Worm (Caenorhabditis elegans) whole organism, L3 larva: ENCODE results near the gene fbxo-11.2.
"Not testable (repeated sequence)": the region's sequence is repeated elsewhere in the genome, so short reads cannot be mapped to it uniquely, and the experiment has no call there.

Experiments
- R02D3.7 ChIP-seq: fragments of 150-350 bp; optimal IDR thresholded peaks from 2 replicates; lab custom pipeline; 2014; ENCODE audit warnings: missing biosample characterization, missing genetic modification characterization
- ZK546.5 ChIP-seq: sonication (generic microtip); optimal IDR thresholded peaks from 2 replicates; lab custom pipeline; 2017; ENCODE audit warnings: missing biosample characterization, missing genetic modification characterization
- aly-2 ChIP-seq: fragments of 150-350 bp; optimal IDR thresholded peaks from 2 replicates; lab custom pipeline; 2014; ENCODE audit warnings: missing biosample characterization, missing genetic modification characterization
- ama-1 ChIP-seq: fragments of 150-350 bp; optimal IDR thresholded peaks from 2 replicates; lab custom pipeline; 2018
- ceh-16 ChIP-seq: sonication (generic microtip); optimal IDR thresholded peaks from 2 replicates; lab custom pipeline; 2017; ENCODE audit warnings: missing biosample characterization, missing genetic modification characterization
- ceh-28 ChIP-seq: fragments of 150-350 bp; optimal IDR thresholded peaks from 2 replicates; lab custom pipeline; 2014; ENCODE audit warnings: missing biosample characterization, missing genetic modification reagents, missing genetic modification characterization
- ceh-82 ChIP-seq: fragments of 150-350 bp; optimal IDR thresholded peaks from 2 replicates; lab custom pipeline; 2014; ENCODE audit warnings: missing biosample characterization, missing genetic modification characterization
- ceh-9 ChIP-seq: sonication (generic microtip); optimal IDR thresholded peaks from 2 replicates; lab custom pipeline; 2018; ENCODE audit warnings: missing biosample characterization, missing genetic modification characterization
- egl-27 ChIP-seq: sonication (generic microtip); optimal IDR thresholded peaks from 4 replicates; lab custom pipeline; 2017; ENCODE audit warnings: missing biosample characterization, missing genetic modification reagents, missing genetic modification characterization
- egl-5 ChIP-seq: fragments of 150-350 bp; optimal IDR thresholded peaks from 2 replicates; lab custom pipeline; 2017; ENCODE audit warnings: missing biosample characterization, missing genetic modification reagents, missing genetic modification characterization, inconsistent platforms
- elt-1 ChIP-seq: fragments of 150-350 bp; optimal IDR thresholded peaks from 2 replicates; lab custom pipeline; 2014; ENCODE audit warnings: missing biosample characterization, missing genetic modification characterization
- elt-2 ChIP-seq: sonication (generic microtip); optimal IDR thresholded peaks from 2 replicates; lab custom pipeline; 2016; ENCODE audit warnings: missing genetic modification reagents, mild to moderate bottlenecking, missing genetic modification characterization, missing compliant biosample characterization
- elt-3 ChIP-seq, 3 experiments: fragments of 150-350 bp in 1 of 3; sonication (generic microtip) in 2 of 3; optimal IDR thresholded peaks; 2 replicates in 2 of 3; 4 replicates in 1 of 3; lab custom pipeline; 2014 to 2017; ENCODE audit warnings: missing biosample characterization in 3 of 3, missing genetic modification characterization in 3 of 3
- eor-1 ChIP-seq, 2 experiments: fragments of 150-350 bp; optimal IDR thresholded peaks; 2 replicates each; lab custom pipeline; 2014 to 2018; ENCODE audit warnings: missing biosample characterization in 2 of 2, missing genetic modification characterization in 2 of 2
- fkh-2 ChIP-seq: fragments of 150-350 bp; optimal IDR thresholded peaks from 2 replicates; lab custom pipeline; 2014; ENCODE audit warnings: missing biosample characterization, missing genetic modification reagents, missing genetic modification characterization
- fos-1 ChIP-seq: fragments of 150-350 bp; optimal IDR thresholded peaks from 2 replicates; lab custom pipeline; 2014; ENCODE audit warnings: missing biosample characterization, missing genetic modification characterization
- lin-39 ChIP-seq: fragments of 150-350 bp; optimal IDR thresholded peaks from 2 replicates; lab custom pipeline; 2018; ENCODE audit warnings: missing biosample characterization, missing genetic modification reagents, missing genetic modification characterization
- lsy-12 ChIP-seq: sonication (generic microtip); optimal IDR thresholded peaks from 2 replicates; lab custom pipeline; 2016; ENCODE audit warnings: mild to moderate bottlenecking, missing genetic modification characterization, missing compliant biosample characterization
- nhr-11 ChIP-seq: fragments of 150-350 bp; optimal IDR thresholded peaks from 2 replicates; lab custom pipeline; 2014; ENCODE audit warnings: missing biosample characterization, missing genetic modification characterization
- nhr-12 ChIP-seq: fragments of 150-350 bp; optimal IDR thresholded peaks from 2 replicates; lab custom pipeline; 2014; ENCODE audit warnings: missing biosample characterization, missing genetic modification characterization
- nhr-23 ChIP-seq: fragments of 150-350 bp; optimal IDR thresholded peaks from 2 replicates; lab custom pipeline; 2014; ENCODE audit warnings: missing biosample characterization, missing genetic modification reagents, missing genetic modification characterization
- nhr-237 ChIP-seq: fragments of 150-350 bp; optimal IDR thresholded peaks from 2 replicates; lab custom pipeline; 2014; ENCODE audit warnings: missing biosample characterization, missing genetic modification characterization
- nhr-43 ChIP-seq: sonication (generic microtip); optimal IDR thresholded peaks from 2 replicates; lab custom pipeline; 2016; ENCODE audit warnings: mild to moderate bottlenecking, missing genetic modification characterization, missing compliant biosample characterization; ENCODE audit not compliant: poor library complexity, severe bottlenecking
- nhr-67 ChIP-seq: fragments of 150-350 bp; optimal IDR thresholded peaks from 2 replicates; lab custom pipeline; 2014; ENCODE audit warnings: missing biosample characterization, missing genetic modification characterization
- nhr-77 ChIP-seq: fragments of 150-350 bp; optimal IDR thresholded peaks from 2 replicates; lab custom pipeline; 2014; ENCODE audit warnings: missing biosample characterization, missing genetic modification characterization
- pha-4 ChIP-seq: fragments of 150-350 bp; optimal IDR thresholded peaks from 2 replicates; lab custom pipeline; 2014; ENCODE audit warnings: missing biosample characterization, missing genetic modification reagents, missing genetic modification characterization
- pqm-1 ChIP-seq: fragments of 150-350 bp; optimal IDR thresholded peaks from 2 replicates; lab custom pipeline; 2017; ENCODE audit warnings: missing biosample characterization, missing genetic modification characterization, inconsistent platforms
- sea-2 ChIP-seq: fragments of 150-350 bp; sonication (generic microtip); optimal IDR thresholded peaks from 4 replicates; lab custom pipeline; 2014; ENCODE audit warnings: missing biosample characterization, missing genetic modification reagents, missing genetic modification characterization
- skn-1 ChIP-seq: fragments of 150-350 bp; optimal IDR thresholded peaks from 2 replicates; lab custom pipeline; 2014; ENCODE audit warnings: missing biosample characterization, missing genetic modification characterization
- snpc-4 ChIP-seq: fragments of 150-350 bp; optimal IDR thresholded peaks from 2 replicates; lab custom pipeline; 2014; ENCODE audit warnings: missing biosample characterization, missing genetic modification characterization
- unc-62 ChIP-seq: fragments of 150-350 bp; sonication (generic microtip); optimal IDR thresholded peaks from 4 replicates; lab custom pipeline; 2014; ENCODE audit warnings: missing biosample characterization, missing genetic modification reagents, missing genetic modification characterization
- ztf-11 ChIP-seq: fragments of 150-350 bp; optimal IDR thresholded peaks from 2 replicates; lab custom pipeline; 2014; ENCODE audit warnings: missing biosample characterization, missing genetic modification characterization

The fbxo-11.2 gene

DNA sequence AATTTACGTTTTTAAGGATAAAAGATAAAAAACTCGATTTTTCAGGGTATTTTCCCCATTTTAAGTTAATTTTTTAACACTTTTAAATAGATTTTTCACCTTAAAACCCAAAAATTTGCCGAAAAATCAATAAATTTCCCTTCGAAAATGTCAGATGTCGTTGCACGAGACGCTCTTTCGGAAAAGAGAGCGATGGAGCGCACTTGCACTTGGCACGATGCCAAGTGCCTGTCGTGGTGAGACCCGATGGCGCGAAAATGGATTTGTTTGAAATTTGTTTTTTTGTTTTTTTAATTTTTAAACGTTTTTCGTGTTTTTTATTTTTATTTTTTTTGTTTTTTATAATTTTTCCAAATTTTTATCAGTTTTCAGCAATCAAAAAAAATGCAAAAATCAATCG lies 27.5 kb upstream of the fbxo-11.2 start, which contains the start of the genes rab-18 and kbp-4 (continued):
- peak; percentile 78 for TF ChIP-seq elt-2 (tag; lab: Kevin White, UChicago)
- peak; percentile 98 for TF ChIP-seq nhr-23 (tag; lab: Kevin White, UChicago)
- no peak for TF ChIP-seq ZK546.5 (tag; lab: Kevin White, UChicago)
- peak; percentile 62 for TF ChIP-seq pqm-1 (tag; lab: Kevin White, UChicago)
- no peak for TF ChIP-seq fos-1 (tag; lab: Kevin White, UChicago)
- TF ChIP-seq pha-4 (tag; lab: Kevin White, UChicago): peak; percentile 98
- peak; percentile 80 for TF ChIP-seq R02D3.7 (tag; lab: Kevin White, UChicago)
- TF ChIP-seq nhr-12 (tag; lab: Kevin White, UChicago): no peak
- TF ChIP-seq ceh-16: no peak
- no peak for TF ChIP-seq ceh-9 (tag; lab: Kevin White, UChicago)
- peak; percentile 81 for TF ChIP-seq skn-1 (tag; lab: Kevin White, UChicago)
- TF ChIP-seq eor-1 (tag; optimal IDR thresholded peaks at IDR 0.05; lab: Kevin White, UChicago): no peak
- TF ChIP-seq egl-27 (tag; lab: Kevin White, UChicago): no peak
- TF ChIP-seq nhr-67 (tag; lab: Kevin White, UChicago): no peak
- TF ChIP-seq sea-2: no peak
- peak; percentile 87 for TF ChIP-seq snpc-4 (tag; lab: Kevin White, UChicago)
- peak; percentile 57 for TF ChIP-seq ceh-82 (tag; lab: Kevin White, UChicago)

DNA sequence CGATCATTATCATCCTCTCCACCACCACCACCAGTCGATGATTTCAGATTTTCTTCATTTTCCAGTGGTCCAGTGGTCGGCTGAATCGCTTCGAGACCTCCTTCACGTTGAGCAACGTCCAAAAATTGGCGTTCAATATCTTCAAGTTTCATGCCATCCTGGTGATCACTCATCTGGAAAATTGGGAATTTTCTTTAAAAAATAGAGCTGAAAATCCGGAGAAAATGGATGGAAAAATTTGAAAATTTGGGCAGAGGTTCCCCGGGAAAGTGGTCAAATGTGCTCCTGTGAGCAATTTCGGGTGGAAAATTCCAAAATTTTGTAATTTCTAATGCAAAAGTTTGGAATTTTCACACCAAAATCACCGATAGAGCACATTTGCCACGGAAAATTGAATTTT lies 23.3 kb upstream of the fbxo-11.2 start, which contains the start of gene uaf-1:
Gene uaf-1, minus strand, starts transcription at position 173 of the 400 bp plus-strand sequence.
- not testable (repeated sequence) for TF ChIP-seq elt-3 (tag; optimal IDR thresholded peaks at IDR 0.05; lab: Kevin White, UChicago); fos-1 (tag; lab: Kevin White, UChicago); nhr-11 (tag; lab: Kevin White, UChicago)
- TF ChIP-seq, all 47 proteins: peak for 0; not testable (repeated sequence) for 47

DNA sequence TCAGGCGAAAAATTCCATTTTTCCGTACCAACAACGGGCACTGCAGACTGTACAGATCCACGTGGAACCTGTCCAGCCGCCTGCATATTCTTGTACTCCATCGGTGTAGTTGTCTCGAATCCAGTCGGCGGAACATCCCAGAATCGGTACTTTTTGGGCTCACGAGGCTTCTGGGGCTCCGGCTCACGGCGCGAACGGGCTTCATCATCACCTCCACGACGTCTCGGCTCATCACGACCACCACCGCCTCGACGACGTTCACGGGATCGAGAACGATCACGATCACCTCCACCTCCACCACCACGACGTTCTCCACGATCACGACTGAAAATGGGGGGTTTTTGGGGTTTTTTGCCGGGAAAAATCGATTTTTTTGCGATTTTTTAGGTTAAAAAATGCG lies 21.1 kb upstream of the fbxo-11.2 start:
- TF ChIP-seq nhr-67 (tag; lab: Kevin White, UChicago) (no peak), R02D3.7 (tag; lab: Kevin White, UChicago) (no peak), nhr-43 (tag; lab: Kevin White, UChicago) (no peak), unc-62 (GFP tag; lab: Kevin White, UChicago) (no peak), ztf-11 (tag; lab: Kevin White, UChicago) (no peak), aly-2 (no peak), ceh-16 (no peak), nhr-237 (no peak), elt-2 (tag; lab: Kevin White, UChicago) (no peak), lsy-12 (no peak), lin-39 (tag; lab: Kevin White, UChicago) (no peak), nhr-77 (tag; lab: Kevin White, UChicago) (no peak), elt-3 (tag; optimal IDR thresholded peaks at IDR 0.05; lab: Kevin White, UChicago) (no peak)

DNA sequence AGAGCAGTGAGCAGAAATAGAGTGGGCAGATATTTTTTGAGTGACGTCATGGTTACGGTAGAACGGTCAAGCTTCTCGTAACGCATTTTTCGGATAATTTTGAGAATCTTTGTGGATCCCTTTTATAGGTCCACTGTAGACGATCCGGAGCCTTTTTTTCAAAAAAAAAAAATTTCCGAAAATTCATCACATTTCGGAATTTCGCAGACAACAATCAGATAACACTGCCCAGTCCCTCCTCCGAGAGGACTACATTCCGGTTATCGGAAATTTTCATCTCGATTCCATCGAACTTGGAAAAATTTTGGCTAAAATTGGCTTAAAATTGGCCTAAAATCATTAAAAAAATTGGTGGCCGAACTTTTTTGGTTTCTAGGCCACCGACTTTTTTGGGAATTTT lies 6.9 kb upstream of the fbxo-11.2 start, which contains the start of gene BE0003N10.6:
Gene BE0003N10.6, minus strand, starts transcription at position 101 of the 400 bp plus-strand sequence.
- TF ChIP-seq unc-62 (GFP tag; lab: Kevin White, UChicago): no peak
- no peak for TF ChIP-seq fkh-2
- TF ChIP-seq nhr-11 (tag; lab: Kevin White, UChicago): no peak
- no peak for TF ChIP-seq R02D3.7 (tag; lab: Kevin White, UChicago)
- no peak for TF ChIP-seq ama-1
- no peak for TF ChIP-seq nhr-237
- no peak for TF ChIP-seq elt-2 (tag; lab: Kevin White, UChicago)
- no peak for TF ChIP-seq elt-1
- TF ChIP-seq, all 47 proteins: peak for 0

DNA sequence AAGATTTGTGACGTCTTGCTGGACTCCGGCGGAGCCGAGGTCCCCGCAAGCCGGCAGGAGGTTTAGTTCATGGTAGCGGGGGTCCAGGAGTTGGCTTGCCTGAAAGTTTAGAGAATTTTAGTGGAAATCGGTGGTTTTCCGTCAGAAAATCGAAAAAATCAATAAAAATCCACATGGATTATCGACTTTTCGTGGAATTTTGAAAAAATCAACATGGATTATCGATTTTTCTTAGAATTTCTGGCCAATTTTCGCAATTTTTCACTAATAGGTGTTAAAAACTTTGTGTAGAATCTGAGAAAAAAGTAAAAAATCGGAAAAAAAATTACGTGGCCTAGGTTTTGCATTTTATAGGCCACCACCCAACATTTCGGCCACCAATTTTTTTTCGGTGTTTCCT lies 5.8 kb upstream of the fbxo-11.2 start:
- TF ChIP-seq ceh-28 (tag; lab: Kevin White, UChicago) (peak; percentile 57), ZK546.5 (tag; lab: Kevin White, UChicago) (no peak)

DNA sequence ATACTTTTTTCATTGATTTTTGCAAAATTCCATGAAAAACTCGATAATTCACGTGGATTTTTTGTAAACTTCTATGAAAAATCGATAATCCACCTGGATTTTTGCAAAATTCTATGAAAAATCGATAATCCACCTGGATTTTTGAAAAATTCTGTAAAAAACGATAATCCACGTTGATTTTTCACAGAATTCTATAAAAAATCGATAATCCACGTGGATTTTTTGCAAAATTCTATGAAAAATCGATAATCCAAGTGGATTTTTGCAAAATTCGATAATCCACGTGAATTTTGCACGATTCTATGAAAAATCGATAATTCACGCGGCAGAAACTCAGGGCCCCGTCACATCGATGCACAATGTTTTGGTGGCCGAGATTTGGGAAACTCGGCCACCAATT lies 5.0 kb upstream of the fbxo-11.2 start:
- TF ChIP-seq elt-1 (no peak), egl-5 (tag; lab: Kevin White, UChicago) (no peak), ceh-28 (tag; lab: Kevin White, UChicago) (peak; percentile 94)
